Fruit fly (Drosophila melanogaster) whole organism, prepupa: Measurements from ENCODE around the gene CG43689.

Source experiments
- Blimp-1 ChIP-seq: fragments of 200-800 bp; sonication (Bioruptor generic); optimal IDR thresholded peaks from 3 replicates; lab custom pipeline; 2017; ENCODE audit warnings: missing biosample characterization, missing genetic modification characterization, mild to moderate bottlenecking, moderate library complexity, missing genetic modification reagents
- CG10631 ChIP-seq: fragments of 200-800 bp; sonication (Bioruptor generic); optimal IDR thresholded peaks from 2 replicates; lab custom pipeline; 2016; ENCODE audit warnings: missing biosample characterization, missing genetic modification characterization
- CG10669 ChIP-seq: fragments of 200-800 bp; sonication (Bioruptor generic); optimal IDR thresholded peaks from 3 replicates; lab custom pipeline; 2018; ENCODE audit warnings: missing biosample characterization, mild to moderate bottlenecking, missing genetic modification characterization, moderate library complexity
- CG11294 ChIP-seq: fragments of 200-800 bp; sonication (Bioruptor generic); IDR thresholded peaks from 2 replicates; pipeline ENCODE4 v1.3.6; 2022; ENCODE audit warnings: missing biosample characterization, missing genetic modification characterization
- CG11902 ChIP-seq: fragments of 200-800 bp; sonication (Bioruptor generic); optimal IDR thresholded peaks from 3 replicates; lab custom pipeline; 2016; ENCODE audit warnings: missing biosample characterization, missing genetic modification characterization
- CG15336 ChIP-seq: fragments of 200-800 bp; sonication (Bioruptor generic); IDR thresholded peaks from 2 replicates; pipeline ENCODE4 v1.3.6; 2022; ENCODE audit warnings: missing biosample characterization, missing genetic modification characterization
- CG1621 ChIP-seq: fragments of 200-800 bp; sonication (Bioruptor generic); optimal IDR thresholded peaks from 3 replicates; lab custom pipeline; 2018; ENCODE audit warnings: missing biosample characterization, mild to moderate bottlenecking, missing genetic modification characterization
- CG16779 ChIP-seq: fragments of 200-800 bp; sonication (Bioruptor generic); optimal IDR thresholded peaks from 3 replicates; lab custom pipeline; 2017; ENCODE audit warnings: missing biosample characterization, mild to moderate bottlenecking, missing genetic modification characterization
- CG31627 ChIP-seq: fragments of 200-800 bp; sonication (Bioruptor generic); optimal IDR thresholded peaks from 3 replicates; lab custom pipeline; 2016; ENCODE audit warnings: missing biosample characterization, missing genetic modification characterization
- CG34406 ChIP-seq: fragments of 200-800 bp; sonication (Bioruptor generic); optimal IDR thresholded peaks from 3 replicates; lab custom pipeline; 2016; ENCODE audit warnings: missing biosample characterization, missing genetic modification characterization
- CG3919 ChIP-seq: fragments of 200-800 bp; sonication (Bioruptor generic); optimal IDR thresholded peaks from 3 replicates; lab custom pipeline; 2016; ENCODE audit warnings: missing biosample characterization, missing genetic modification characterization
- CG4318 ChIP-seq: fragments of 200-800 bp; sonication (Bioruptor generic); optimal IDR thresholded peaks from 3 replicates; lab custom pipeline; 2017; ENCODE audit warnings: missing biosample characterization, mild to moderate bottlenecking, missing genetic modification characterization
- CG6792 ChIP-seq: fragments of 200-800 bp; sonication (Bioruptor generic); optimal IDR thresholded peaks from 3 replicates; lab custom pipeline; 2016; ENCODE audit warnings: missing biosample characterization, missing genetic modification characterization
- CG6808 ChIP-seq: fragments of 200-800 bp; sonication (Bioruptor generic); optimal IDR thresholded peaks from 3 replicates; lab custom pipeline; 2017; ENCODE audit warnings: missing biosample characterization, missing genetic modification characterization, mild to moderate bottlenecking, moderate library complexity, missing genetic modification reagents
- CG6854 ChIP-seq: fragments of 200-800 bp; sonication (Bioruptor generic); optimal IDR thresholded peaks from 2 replicates; lab custom pipeline; 2017; ENCODE audit warnings: missing biosample characterization, mild to moderate bottlenecking, missing genetic modification characterization
- CG7368 ChIP-seq: fragments of 200-800 bp; sonication (Bioruptor generic); optimal IDR thresholded peaks from 3 replicates; lab custom pipeline; 2016; ENCODE audit warnings: missing biosample characterization, missing genetic modification characterization
- CG8119 ChIP-seq: fragments of 200-800 bp; sonication (Bioruptor generic); IDR thresholded peaks from 3 replicates; pipeline ENCODE4 v1.3.6; 2022; ENCODE audit warnings: missing biosample characterization, missing genetic modification characterization
- CG8319 ChIP-seq: fragments of 200-800 bp; sonication (Bioruptor generic); optimal IDR thresholded peaks from 3 replicates; lab custom pipeline; 2016; ENCODE audit warnings: missing biosample characterization, missing genetic modification characterization
- Eip78C ChIP-seq: fragments of 200-800 bp; sonication (Bioruptor generic); peaks from one replicate; lab custom pipeline; 2016; ENCODE audit warnings: missing biosample characterization, missing genetic modification characterization
- Eip93F ChIP-seq: fragments of 200-800 bp; sonication (Bioruptor generic); optimal IDR thresholded peaks from 2 replicates; lab custom pipeline; 2016; ENCODE audit warnings: missing biosample characterization, mild to moderate bottlenecking, missing genetic modification characterization
- Gug ChIP-seq: fragments of 200-800 bp; sonication (Bioruptor generic); IDR thresholded peaks from 2 replicates; pipeline ENCODE4 v1.3.6; 2022; ENCODE audit warnings: missing biosample characterization, missing genetic modification characterization
- Lpt ChIP-seq: fragments of 200-800 bp; sonication (Bioruptor generic); optimal IDR thresholded peaks from 3 replicates; lab custom pipeline; 2016; ENCODE audit warnings: missing biosample characterization, missing genetic modification characterization
- Met ChIP-seq: fragments of 200-800 bp; sonication (Bioruptor generic); optimal IDR thresholded peaks from 3 replicates; lab custom pipeline; 2016; ENCODE audit warnings: missing biosample characterization, missing genetic modification characterization
- OdsH ChIP-seq: fragments of 200-800 bp; sonication (Bioruptor generic); optimal IDR thresholded peaks from 3 replicates; lab custom pipeline; 2016; ENCODE audit warnings: missing biosample characterization, missing genetic modification characterization
- Smox ChIP-seq: fragments of 200-800 bp; sonication (Bioruptor generic); optimal IDR thresholded peaks from 3 replicates; lab custom pipeline; 2016; ENCODE audit warnings: missing biosample characterization, missing genetic modification characterization
- Sox102F ChIP-seq: fragments of 200-800 bp; sonication (Bioruptor generic); optimal IDR thresholded peaks from 2 replicates; lab custom pipeline; 2016; ENCODE audit warnings: missing biosample characterization, mild to moderate bottlenecking, missing genetic modification characterization
- Sox14 ChIP-seq: fragments of 200-800 bp; sonication (Bioruptor generic); optimal IDR thresholded peaks from 3 replicates; lab custom pipeline; 2016; ENCODE audit warnings: missing biosample characterization, missing genetic modification characterization
- achi ChIP-seq: fragments of 200-800 bp; sonication (Bioruptor generic); optimal IDR thresholded peaks from 3 replicates; lab custom pipeline; 2016; ENCODE audit warnings: missing biosample characterization, missing genetic modification characterization
- acj6 ChIP-seq: fragments of 200-800 bp; sonication (Bioruptor generic); optimal IDR thresholded peaks from 3 replicates; lab custom pipeline; 2016; ENCODE audit warnings: missing biosample characterization, missing genetic modification characterization
- cyc ChIP-seq: fragments of 200-800 bp; sonication (Bioruptor generic); optimal IDR thresholded peaks from 3 replicates; lab custom pipeline; 2016; ENCODE audit warnings: missing biosample characterization, missing genetic modification characterization
- dac ChIP-seq: fragments of 200-800 bp; sonication (Bioruptor generic); optimal IDR thresholded peaks from 2 replicates; lab custom pipeline; 2017; ENCODE audit warnings: missing biosample characterization, mild to moderate bottlenecking, missing genetic modification characterization
- dsx ChIP-seq: fragments of 200-800 bp; optimal IDR thresholded peaks from 3 replicates; lab custom pipeline; 2019; ENCODE audit warnings: missing biosample characterization, mild to moderate bottlenecking, missing genetic modification characterization, moderate library complexity; ENCODE audit not compliant: poor library complexity, severe bottlenecking
- eg ChIP-seq: fragments of 200-800 bp; sonication (Bioruptor generic); IDR thresholded peaks from 3 replicates; pipeline ENCODE4 v1.3.6; 2022; ENCODE audit warnings: missing biosample characterization, missing genetic modification characterization
- esn ChIP-seq: fragments of 200-800 bp; sonication (Bioruptor generic); optimal IDR thresholded peaks from 2 replicates; lab custom pipeline; 2016; ENCODE audit warnings: missing biosample characterization, mild to moderate bottlenecking, missing genetic modification characterization, moderate library complexity
- fd59A ChIP-seq: fragments of 200-800 bp; sonication (Bioruptor generic); optimal IDR thresholded peaks from 2 replicates; lab custom pipeline; 2017; ENCODE audit warnings: missing biosample characterization, mild to moderate bottlenecking, missing genetic modification characterization, missing genetic modification reagents
- fd85E ChIP-seq: fragments of 200-800 bp; sonication (Bioruptor generic); optimal IDR thresholded peaks from 3 replicates; lab custom pipeline; 2016; ENCODE audit warnings: missing biosample characterization, missing genetic modification characterization
- fkh ChIP-seq: fragments of 200-800 bp; sonication (Bioruptor generic); optimal IDR thresholded peaks from 3 replicates; lab custom pipeline; 2017; ENCODE audit warnings: missing biosample characterization, mild to moderate bottlenecking, missing genetic modification characterization, moderate library complexity
- net ChIP-seq: fragments of 200-800 bp; sonication (Bioruptor generic); optimal IDR thresholded peaks from 3 replicates; lab custom pipeline; 2016; ENCODE audit warnings: missing biosample characterization, missing genetic modification characterization
- pdm3 ChIP-seq: fragments of 200-800 bp; sonication (Bioruptor generic); optimal IDR thresholded peaks from 3 replicates; lab custom pipeline; 2016; ENCODE audit warnings: missing biosample characterization, missing genetic modification characterization
- salr ChIP-seq, 2 experiments: fragments of 200-800 bp; sonication (Bioruptor generic); optimal IDR thresholded peaks; 3 replicates each; lab custom pipeline; 2016 to 2018; ENCODE audit warnings: missing biosample characterization in 2 of 2, missing genetic modification characterization in 2 of 2, mild to moderate bottlenecking in 1 of 2
- spab ChIP-seq: fragments of 200-800 bp; sonication (Bioruptor generic); optimal IDR thresholded peaks from 2 replicates; lab custom pipeline; 2017; ENCODE audit warnings: missing biosample characterization, mild to moderate bottlenecking, missing genetic modification characterization, missing genetic modification reagents
- ss ChIP-seq, 2 experiments: fragments of 200-800 bp; sonication (Bioruptor generic); optimal IDR thresholded peaks; 2 replicates in 1 of 2; 3 replicates in 1 of 2; lab custom pipeline; 2017 to 2018; ENCODE audit warnings: mild to moderate bottlenecking in 2 of 2, missing biosample characterization in 2 of 2, missing genetic modification characterization in 2 of 2, moderate library complexity in 1 of 2
- topi ChIP-seq: fragments of 200-800 bp; sonication (Bioruptor generic); optimal IDR thresholded peaks from 3 replicates; lab custom pipeline; 2016; ENCODE audit warnings: missing biosample characterization, missing genetic modification characterization
- vri ChIP-seq: fragments of 200-800 bp; sonication (Bioruptor generic); optimal IDR thresholded peaks from 3 replicates; lab custom pipeline; 2016; ENCODE audit warnings: missing biosample characterization, mild to moderate bottlenecking, missing genetic modification characterization

Gene CG43689

dm6 chrX:4105830-4106233 is 30.3 kb downstream of the CG43689 start, which contains the start of gene cib (continued):
- TF ChIP-seq spab (GFP tag; lab: Kevin White, UChicago) (no peak), Met (GFP tag; lab: Kevin White, UChicago) (peak; percentile 47), Eip78C (peak; percentile 68), topi (GFP tag; lab: Kevin White, UChicago) (peak; percentile 52), CG1621 (tag; lab: Kevin White, UChicago) (peak; percentile 17), pdm3 (GFP tag; lab: Kevin White, UChicago) (no peak), acj6 (GFP tag; lab: Kevin White, UChicago) (no peak), Sox14 (GFP tag; lab: Kevin White, UChicago) (no peak), fd59A (no peak), CG4318 (no peak), Lpt (GFP tag; lab: Kevin White, UChicago) (peak; percentile 39), CG11902 (GFP tag; lab: Kevin White, UChicago) (no peak), vri (no peak), CG6792 (GFP tag; lab: Kevin White, UChicago) (peak; percentile 28)

dm6 chrX:4106240-4106639 is 30.7 kb downstream of the CG43689 start:
- 0 out of 3 replicates have a peak, but pooled peaks have one; percentile 3 for TF ChIP-seq eg (GFP tag; lab: Robert Waterston, UW)
- TF ChIP-seq CG15336 (GFP tag; lab: Robert Waterston, UW) = 0 out of 2 replicates have a peak, but pooled peaks have one; percentile 30
- TF ChIP-seq fkh = peak; percentile 2
- no peak for TF ChIP-seq acj6 (GFP tag; lab: Kevin White, UChicago)
- TF ChIP-seq net = no peak

dm6 chrX:4106756-4107155 is 31.2 kb downstream of the CG43689 start:
- TF ChIP-seq CG15336 (GFP tag; lab: Robert Waterston, UW) (peak; percentile 83), dac (peak; percentile 49), Sox102F (GFP tag; lab: Kevin White, UChicago) (peak; percentile 30), fkh (no peak), Eip78C (peak; percentile 92), CG10669 (GFP tag; lab: Kevin White, UChicago) (peak; percentile 78), CG11902 (GFP tag; lab: Kevin White, UChicago) (no peak), CG31627 (GFP tag; lab: Kevin White, UChicago) (peak; percentile 66), Blimp-1 (GFP tag; lab: Kevin White, UChicago) (peak; percentile 31), net (peak; percentile 76), esn (GFP tag; lab: Kevin White, UChicago) (peak; percentile 63), fd85E (GFP tag; lab: Kevin White, UChicago) (no peak), Eip93F (GFP tag; lab: Kevin White, UChicago) (no peak), CG6808 (GFP tag; lab: Kevin White, UChicago) (peak; percentile 77), Met (GFP tag; lab: Kevin White, UChicago) (peak; percentile 63), CG4318 (no peak), OdsH (GFP tag; lab: Kevin White, UChicago) (peak; percentile 68), cyc (GFP tag; lab: Kevin White, UChicago) (peak; percentile 56), CG34406 (peak; percentile 56), achi (GFP tag; lab: Kevin White, UChicago) (peak; percentile 74), vri (no peak), Smox (GFP tag; lab: Kevin White, UChicago) (peak; percentile 42), eg (GFP tag; lab: Robert Waterston, UW) (peak; percentile 70), fd59A (peak; percentile 70), CG3919 (GFP tag; lab: Kevin White, UChicago) (peak; percentile 68), CG1621 (tag; lab: Kevin White, UChicago) (peak; percentile 72), CG16779 (tag; lab: Kevin White, UChicago) (peak; percentile 42), CG10631 (GFP tag; lab: Kevin White, UChicago) (peak; percentile 64), CG8319 (GFP tag; lab: Kevin White, UChicago) (peak; percentile 47), ss (GFP tag; optimal IDR thresholded peaks at IDR 0.05; lab: Kevin White, UChicago) (peak; percentile 70 to 83), pdm3 (GFP tag; lab: Kevin White, UChicago) (peak; percentile 76), spab (GFP tag; lab: Kevin White, UChicago) (peak; percentile 72), CG8119 (GFP tag; lab: Robert Waterston, UW) (peak; percentile 85), Lpt (GFP tag; lab: Kevin White, UChicago) (peak; percentile 52), salr (GFP tag; optimal IDR thresholded peaks at IDR 0.05; lab: Kevin White, UChicago) (peak; percentile 29 to 69), Gug (GFP tag; lab: Robert Waterston, UW) (peak; percentile 51; the same call in 1 of the 2 replicates), CG6792 (GFP tag; lab: Kevin White, UChicago) (peak; percentile 63), CG6854 (GFP tag; lab: Kevin White, UChicago) (no peak), dsx (peak; percentile 42), CG7368 (GFP tag; lab: Kevin White, UChicago) (peak; percentile 71), CG11294 (GFP tag; lab: Robert Waterston, UW) (0 out of 2 replicates have a peak, but pooled peaks have one; percentile 28), topi (GFP tag; lab: Kevin White, UChicago) (peak; percentile 63)
